Fruit fly (Drosophila melanogaster): Measurements from ENCODE around the gene CG7963.

dm6 chr3R:8347279-8347678 is 15.3 kb upstream of the CG7963 start, which contains the start of gene CG7352:
- TF ChIP-seq psq (optimal IDR thresholded peaks at IDR 0.05) (no peak), ttk (optimal IDR thresholded peaks at IDR 0.05) (no peak), Myc (optimal IDR thresholded peaks at IDR 0.05) (no peak), h (optimal IDR thresholded peaks at IDR 0.05) (no peak), Sin3A (optimal IDR thresholded peaks at IDR 0.05) (no peak), insv (optimal IDR thresholded peaks at IDR 0.05) (no peak)

All from Kc167 (cell line).